Fruit fly (Drosophila melanogaster) whole organism, adult: ENCODE measurements around the gene CG8202.

Experiments
- CG14711 ChIP-seq: fragments of 200-800 bp; sonication (Bioruptor generic); optimal IDR thresholded peaks from 2 replicates; lab custom pipeline; 2018; ENCODE audit warnings: missing biosample characterization, mild to moderate bottlenecking, missing genetic modification characterization, moderate library complexity
- CG1620 ChIP-seq: fragments of 200-800 bp; sonication (Bioruptor generic); optimal IDR thresholded peaks from 2 replicates; lab custom pipeline; 2016; ENCODE audit warnings: missing biosample characterization, missing genetic modification characterization
- CG33017 ChIP-seq: fragments of 200-800 bp; sonication (Bioruptor generic); optimal IDR thresholded peaks from 2 replicates; lab custom pipeline; 2018; ENCODE audit warnings: missing biosample characterization, mild to moderate bottlenecking, missing genetic modification characterization, moderate library complexity
- CG5204 ChIP-seq: fragments of 200-800 bp; sonication (Bioruptor generic); optimal IDR thresholded peaks from 2 replicates; lab custom pipeline; 2016; ENCODE audit warnings: missing biosample characterization, missing genetic modification characterization
- CG7045 ChIP-seq: fragments of 200-800 bp; sonication (Bioruptor generic); optimal IDR thresholded peaks from 2 replicates; lab custom pipeline; 2017; ENCODE audit warnings: missing biosample characterization, mild to moderate bottlenecking, missing genetic modification characterization
- CG7101 ChIP-seq: fragments of 200-800 bp; sonication (Bioruptor generic); optimal IDR thresholded peaks from 2 replicates; lab custom pipeline; 2018; ENCODE audit warnings: missing biosample characterization, mild to moderate bottlenecking, missing genetic modification characterization, moderate library complexity
- Clk ChIP-seq: fragments of 200-800 bp; sonication (Bioruptor generic); optimal IDR thresholded peaks from 2 replicates; lab custom pipeline; 2017; ENCODE audit warnings: missing biosample characterization, missing genetic modification characterization
- Crg-1 ChIP-seq: fragments of 200-800 bp; sonication (Bioruptor generic); optimal IDR thresholded peaks from 2 replicates; lab custom pipeline; 2016; ENCODE audit warnings: missing biosample characterization, missing genetic modification characterization
- cnc ChIP-seq, 2 experiments: fragments of >200 bp; optimal IDR thresholded peaks; 2 replicates each; lab custom pipeline; 2017
- kay ChIP-seq: fragments of 200-800 bp; sonication (Bioruptor generic); peaks from one replicate; lab custom pipeline; 2016; ENCODE audit warnings: missing biosample characterization, missing genetic modification characterization, borderline replicate concordance
- ovo ChIP-seq: fragments of 200-800 bp; sonication (Bioruptor generic); optimal IDR thresholded peaks from 2 replicates; lab custom pipeline; 2016; ENCODE audit warnings: missing biosample characterization, missing genetic modification characterization
- pad ChIP-seq: fragments of 200-800 bp; sonication (Bioruptor generic); optimal IDR thresholded peaks from 3 replicates; lab custom pipeline; 2017; ENCODE audit warnings: missing biosample characterization, missing genetic modification characterization, mild to moderate bottlenecking, moderate library complexity, missing genetic modification reagents

DNA sequence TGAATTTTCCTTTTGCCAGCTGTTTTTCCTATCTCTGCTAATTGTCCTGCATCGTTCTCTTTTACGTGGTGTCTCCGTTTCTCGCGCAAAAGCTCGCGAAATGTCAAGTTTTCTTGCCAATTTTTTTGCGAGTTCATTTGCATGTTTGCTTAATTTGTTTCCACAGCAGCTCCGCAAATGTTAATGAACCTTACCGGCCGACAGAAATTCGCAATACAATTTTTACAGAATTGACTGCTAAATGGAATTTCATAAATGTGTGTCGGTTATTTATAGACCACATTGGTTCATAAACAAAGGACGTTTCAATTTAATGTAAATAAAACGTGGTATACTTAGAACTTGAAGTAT is 16.9 kb downstream of the CG8202 start:
- TF ChIP-seq pad (GFP tag; lab: Kevin White, UChicago) (no peak), CG33017 (tag; lab: Kevin White, UChicago) (no peak), ovo (GFP tag; lab: Kevin White, UChicago) (no peak), kay (GFP tag; lab: Kevin White, UChicago) (no peak), Crg-1 (GFP tag; lab: Kevin White, UChicago) (no peak), CG7101 (tag; lab: Kevin White, UChicago) (no peak), CG7045 (GFP tag; lab: Kevin White, UChicago) (no peak), Clk (GFP tag; lab: Kevin White, UChicago) (no peak), CG5204 (no peak), CG14711 (tag; lab: Kevin White, UChicago) (no peak), cnc (optimal IDR thresholded peaks at IDR 0.05; lab: Kevin White, UChicago) (no peak), CG1620 (GFP tag; lab: Kevin White, UChicago) (no peak)
